Fruit fly (Drosophila melanogaster) whole organism, adult: ENCODE measurements around the gene RhoGAP93B.

Source experiments
- CG11617 ChIP-seq: fragments of 200-800 bp; sonication (Bioruptor generic); optimal IDR thresholded peaks from 2 replicates; lab custom pipeline; 2017; ENCODE audit warnings: mild to moderate bottlenecking, missing biosample characterization, missing genetic modification reagents, missing genetic modification characterization
- CG5204 ChIP-seq: fragments of 200-800 bp; sonication (Bioruptor generic); optimal IDR thresholded peaks from 2 replicates; lab custom pipeline; 2016; ENCODE audit warnings: missing biosample characterization, missing genetic modification characterization
- Mnt ChIP-seq: fragments of 200-800 bp; sonication (Bioruptor generic); optimal IDR thresholded peaks from 2 replicates; lab custom pipeline; 2016; ENCODE audit warnings: missing biosample characterization, mild to moderate bottlenecking, missing genetic modification characterization
- bab1 ChIP-seq: fragments of 200-800 bp; sonication (Bioruptor generic); optimal IDR thresholded peaks from 3 replicates; lab custom pipeline; 2019; ENCODE audit warnings: missing biosample characterization, mild to moderate bottlenecking, missing genetic modification characterization, moderate library complexity
- cnc ChIP-seq, 2 experiments: fragments of >200 bp; optimal IDR thresholded peaks; 2 replicates each; lab custom pipeline; 2017
- pad ChIP-seq: fragments of 200-800 bp; sonication (Bioruptor generic); optimal IDR thresholded peaks from 3 replicates; lab custom pipeline; 2017; ENCODE audit warnings: missing biosample characterization, missing genetic modification characterization, mild to moderate bottlenecking, moderate library complexity, missing genetic modification reagents
- tj ChIP-seq: fragments of 200-800 bp; sonication (Bioruptor generic); optimal IDR thresholded peaks from 3 replicates; lab custom pipeline; 2017; ENCODE audit warnings: missing biosample characterization, mild to moderate bottlenecking, missing genetic modification characterization, moderate library complexity

DNA sequence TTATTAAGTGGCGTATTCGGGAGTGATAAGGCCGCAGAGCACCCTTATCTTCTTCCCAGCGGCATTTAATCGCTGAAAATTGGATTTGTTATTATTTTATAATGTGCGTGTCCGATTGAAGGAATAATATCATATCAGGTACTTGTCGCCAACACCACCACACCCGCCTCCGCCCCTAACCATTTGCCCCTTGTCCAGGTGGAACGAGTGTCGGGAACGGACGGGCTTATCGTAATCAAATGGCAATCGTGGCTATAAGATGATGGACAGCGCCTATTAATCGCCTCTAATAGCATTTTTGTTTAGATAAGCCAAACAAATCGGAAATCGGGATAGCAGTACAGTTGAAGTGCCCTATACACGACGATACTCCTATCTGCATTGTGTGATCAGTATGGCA lies 19.4 kb downstream of the RhoGAP93B start:
- TF ChIP-seq cnc (optimal IDR thresholded peaks at IDR 0.05; lab: Kevin White, UChicago), result no peak
- TF ChIP-seq CG11617 (GFP tag; lab: Kevin White, UChicago), result no peak
- no peak for TF ChIP-seq CG5204 (GFP tag; lab: Kevin White, UChicago)
- TF ChIP-seq bab1 (GFP tag; lab: Kevin White, UChicago), result no peak
- TF ChIP-seq tj (GFP tag; lab: Kevin White, UChicago), result no peak
- TF ChIP-seq Mnt (GFP tag; lab: Kevin White, UChicago), result no peak
- no peak for TF ChIP-seq pad
